Worm (Caenorhabditis elegans): ENCODE measurements around the gene ent-5.

The ent-5 gene

DNA sequence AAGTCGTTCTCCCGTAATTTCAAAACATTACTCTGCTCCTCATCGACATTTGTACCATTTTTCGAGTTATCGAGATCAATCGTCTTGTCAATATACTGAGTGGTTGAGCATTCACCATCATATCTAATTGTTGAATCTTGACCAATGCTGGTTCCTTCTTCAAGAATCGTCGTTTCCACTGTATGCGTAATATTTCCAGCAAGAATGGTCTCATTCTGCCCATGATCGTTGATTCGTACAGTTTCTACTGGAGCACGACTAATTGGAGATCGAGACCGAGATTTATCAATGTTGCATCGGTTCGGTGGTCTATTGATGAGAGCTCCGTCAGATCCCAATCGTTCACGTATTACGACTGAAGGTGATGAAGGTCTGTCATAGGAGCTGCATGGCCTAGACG lies 49.5 kb downstream of the ent-5 start:
- TF ChIP-seq elt-2 (tag; optimal IDR thresholded peaks at IDR 0.05) (no peak), ztf-11 (tag; optimal IDR thresholded peaks at IDR 0.05) (no peak), elt-3 (tag; optimal IDR thresholded peaks at IDR 0.05) (no peak), nhr-11 (tag; optimal IDR thresholded peaks at IDR 0.05) (no peak), aly-2 (tag; optimal IDR thresholded peaks at IDR 0.05) (no peak), lin-15B (tag; optimal IDR thresholded peaks at IDR 0.05) (no peak)
